Worm (Caenorhabditis elegans): ENCODE measurements around the gene Y46D2A.3.

Gene Y46D2A.3

ce11 chrII:3370061-3370460 lies 43.1 kb upstream of the Y46D2A.3 start, which contains the start of gene Y49F6C.8:
Gene Y49F6C.8 (minus strand): TSS chrII:3370111.
- TF ChIP-seq duxl-1 (tag; optimal IDR thresholded peaks at IDR 0.05; ENCODE audit: poor library complexity), result peak; percentile 97
- no peak for TF ChIP-seq mdt-29 (GFP tag; IDR thresholded peaks at IDR 0.05)
- TF ChIP-seq aly-2 (tag; optimal IDR thresholded peaks at IDR 0.05), result no peak
- TF ChIP-seq D1046.2 (GFP tag; IDR thresholded peaks at IDR 0.05), result no peak

ce11 chrII:3368097-3368496 lies 41.1 kb upstream of the Y46D2A.3 start, which contains the start of gene Y49F6C.7:
Gene Y49F6C.7 (minus strand): TSS chrII:3368197.
- TF ChIP-seq ctbp-1 (GFP tag; IDR thresholded peaks at IDR 0.05) (no peak), nhr-28 (tag; optimal IDR thresholded peaks at IDR 0.05) (no peak), ceh-82 (tag; optimal IDR thresholded peaks at IDR 0.05) (no peak), madf-9 (GFP tag; conservative IDR thresholded peaks at IDR 0.05) (no peak), hlh-11 (tag; optimal IDR thresholded peaks at IDR 0.05) (no peak), php-3 (GFP tag; IDR thresholded peaks at IDR 0.05) (no peak), nhr-77 (tag; optimal IDR thresholded peaks at IDR 0.05) (no peak), ceh-28 (tag; optimal IDR thresholded peaks at IDR 0.05) (no peak), Y75B8A.6 (GFP tag; IDR thresholded peaks at IDR 0.05) (no peak)

- TF ChIP-seq ctbp-1 (GFP tag; IDR thresholded peaks at IDR 0.05), result no peak
- no peak for TF ChIP-seq hif-1 (tag; optimal IDR thresholded peaks at IDR 0.05)
- no peak for TF ChIP-seq nhr-48 (tag; optimal IDR thresholded peaks at IDR 0.05)
- TF ChIP-seq tag-97 (GFP tag; IDR thresholded peaks at IDR 0.05), result no peak
- no peak for TF ChIP-seq rbr-2 (tag; optimal IDR thresholded peaks at IDR 0.05)
- TF ChIP-seq unc-130 (GFP tag; optimal IDR thresholded peaks at IDR 0.05), result no peak
- no peak for TF ChIP-seq F37D6.2 (tag; optimal IDR thresholded peaks at IDR 0.05)
- no peak for TF ChIP-seq lin-29 (GFP tag; IDR thresholded peaks at IDR 0.05)
- no peak for TF ChIP-seq nhr-41 (GFP tag; IDR thresholded peaks at IDR 0.05)
- TF ChIP-seq egl-43 (GFP tag; IDR thresholded peaks at IDR 0.05), result no peak
- TF ChIP-seq lin-39 (tag; optimal IDR thresholded peaks at IDR 0.05), result no peak
Observed at ce11 chrII:3367100-3367499, 40.1 kb upstream of the Y46D2A.3 start, which contains the start of gene Y49F6C.6. Gene Y49F6C.6 (minus strand): TSS chrII:3367200.

ce11 chrII:3358834-3359233 lies 31.8 kb upstream of the Y46D2A.3 start, which contains the start of the genes lido-14 and bath-27:
Gene lido-14 (plus strand): TSS chrII:3359134.
Gene bath-27 (plus strand): TSS chrII:3359139.
- TF ChIP-seq hlh-30 (tag; optimal IDR thresholded peaks at IDR 0.05; ENCODE audit: insufficient read depth) (no peak), D1046.2 (GFP tag; IDR thresholded peaks at IDR 0.05) (no peak), zfp-2 (tag; optimal IDR thresholded peaks at IDR 0.05) (no peak), nhr-10 (tag; optimal IDR thresholded peaks at IDR 0.05) (no peak), hlh-11 (tag; optimal IDR thresholded peaks at IDR 0.05) (no peak), ceh-62 (tag; optimal IDR thresholded peaks at IDR 0.05) (no peak), zip-11 (GFP tag; IDR thresholded peaks at IDR 0.05) (no peak), nhr-25 (tag; optimal IDR thresholded peaks at IDR 0.05; ENCODE audit: borderline replicate concordance, insufficient read depth) (no peak), F26F4.8 (GFP tag; conservative IDR thresholded peaks at IDR 0.05) (no peak), cey-2 (tag; optimal IDR thresholded peaks at IDR 0.05; ENCODE audit: borderline replicate concordance, insufficient read depth) (no peak), daf-12 (tag; optimal IDR thresholded peaks at IDR 0.05) (no peak), egl-27 (tag; optimal IDR thresholded peaks at IDR 0.05) (no peak), daf-19 (GFP tag; conservative IDR thresholded peaks at IDR 0.05) (no peak), R02D3.7 (tag; optimal IDR thresholded peaks at IDR 0.05) (no peak), tag-97 (GFP tag; IDR thresholded peaks at IDR 0.05) (no peak), dmd-6 (GFP tag; IDR thresholded peaks at IDR 0.05) (no peak), Y105C5A.15 (GFP tag; IDR thresholded peaks at IDR 0.05) (no peak), dmd-8 (GFP tag; IDR thresholded peaks at IDR 0.05) (no peak), F37D6.2 (tag; optimal IDR thresholded peaks at IDR 0.05) (no peak)
